Fruit fly (Drosophila melanogaster) whole organism, wandering third instar larva: ENCODE data around the gene Gagr.

Experiments used
- Abd-B ChIP-seq: fragments of >200 bp; optimal IDR thresholded peaks from 2 replicates; lab custom pipeline; 2017; ENCODE audit warnings: missing biosample characterization, missing genetic modification characterization
- CG32264 ChIP-seq: fragments of 200-800 bp; sonication (Bioruptor generic); optimal IDR thresholded peaks from 2 replicates; lab custom pipeline; 2016; ENCODE audit warnings: missing biosample characterization, missing genetic modification characterization
- CG9705 ChIP-seq: fragments of 200-800 bp; sonication (Bioruptor generic); optimal IDR thresholded peaks from 2 replicates; lab custom pipeline; 2018; ENCODE audit warnings: missing biosample characterization, mild to moderate bottlenecking, missing genetic modification characterization
- CrebA ChIP-seq: fragments of 200-800 bp; sonication (Bioruptor generic); optimal IDR thresholded peaks from 2 replicates; lab custom pipeline; 2016; ENCODE audit warnings: missing biosample characterization, mild to moderate bottlenecking, missing genetic modification characterization, borderline replicate concordance
- Dfd ChIP-seq: fragments of >200 bp; optimal IDR thresholded peaks from 2 replicates; lab custom pipeline; 2017; ENCODE audit warnings: missing biosample characterization, missing genetic modification characterization
- Dif ChIP-seq: fragments of 200-275, 200-300 bp; sonication (Bioruptor generic); optimal IDR thresholded peaks from 2 replicates; lab custom pipeline; 2018; ENCODE audit warnings: missing biosample characterization, missing genetic modification characterization; ENCODE audit not compliant: partially characterized antibody
- GATAd ChIP-seq: sonication (Bioruptor generic); optimal IDR thresholded peaks from 2 replicates; lab custom pipeline; 2016; ENCODE audit warnings: missing biosample characterization, missing genetic modification characterization
- HLH106 ChIP-seq: fragments of 200-800 bp; optimal IDR thresholded peaks from 3 replicates; lab custom pipeline; 2019; ENCODE audit warnings: missing biosample characterization, mild to moderate bottlenecking, missing genetic modification characterization, moderate library complexity
- Hnf4 ChIP-seq: fragments of 200-800 bp; sonication (Bioruptor generic); optimal IDR thresholded peaks from 2 replicates; lab custom pipeline; 2016; ENCODE audit warnings: missing biosample characterization, mild to moderate bottlenecking, missing genetic modification characterization
- Hr78 ChIP-seq: fragments of >200 bp; optimal IDR thresholded peaks from 2 replicates; lab custom pipeline; 2017; ENCODE audit warnings: missing biosample characterization, missing genetic modification characterization
- Hr83 ChIP-seq: fragments of 200-300 bp; sonication (Bioruptor generic); optimal IDR thresholded peaks from 2 replicates; lab custom pipeline; 2016; ENCODE audit warnings: missing biosample characterization, mild to moderate bottlenecking, missing genetic modification characterization, moderate library complexity; ENCODE audit not compliant: poor library complexity, severe bottlenecking
- Jra ChIP-seq: sonication (Bioruptor generic); optimal IDR thresholded peaks from 2 replicates; lab custom pipeline; 2016; ENCODE audit warnings: missing biosample characterization, missing genetic modification characterization
- Mio ChIP-seq: sonication (Bioruptor generic); optimal IDR thresholded peaks from 2 replicates; lab custom pipeline; 2016; ENCODE audit warnings: missing biosample characterization, missing genetic modification characterization
- Myc ChIP-seq: fragments of >200 bp; optimal IDR thresholded peaks from 2 replicates; lab custom pipeline; 2017
- N ChIP-seq: fragments of >200 bp; optimal IDR thresholded peaks from 2 replicates; lab custom pipeline; 2018; ENCODE audit warnings: missing biosample characterization, missing external identifiers, missing genetic modification characterization
- OdsH ChIP-seq: fragments of 200-800 bp; sonication (Bioruptor generic); optimal IDR thresholded peaks from 2 replicates; lab custom pipeline; 2016; ENCODE audit warnings: missing biosample characterization, mild to moderate bottlenecking, missing genetic modification characterization
- Rel ChIP-seq, 2 experiments: fragments of 200-800 bp; sonication (Bioruptor generic) in 1 of 2; optimal IDR thresholded peaks; 2 replicates in 1 of 2; 3 replicates in 1 of 2; lab custom pipeline; 2016 to 2019; ENCODE audit warnings: mild to moderate bottlenecking in 2 of 2, missing biosample characterization in 2 of 2, missing genetic modification characterization in 2 of 2, moderate library complexity in 1 of 2
- Sp1 ChIP-seq: fragments of 200-800 bp; sonication (Bioruptor generic); optimal IDR thresholded peaks from 3 replicates; lab custom pipeline; 2019; ENCODE audit warnings: missing biosample characterization, mild to moderate bottlenecking, missing genetic modification characterization, moderate library complexity
- Vsx2 ChIP-seq: fragments of 200-300, 225-300 bp; sonication (Bioruptor generic); optimal IDR thresholded peaks from 2 replicates; lab custom pipeline; 2018; ENCODE audit warnings: missing biosample characterization, missing genetic modification characterization; ENCODE audit not compliant: partially characterized antibody
- br ChIP-seq: fragments of 200-800 bp; sonication (Bioruptor generic); optimal IDR thresholded peaks from 2 replicates; lab custom pipeline; 2016; ENCODE audit warnings: missing biosample characterization, missing genetic modification characterization
- brk ChIP-seq: fragments of 200-800 bp; sonication (Bioruptor generic); optimal IDR thresholded peaks from 2 replicates; lab custom pipeline; 2016; ENCODE audit warnings: missing biosample characterization, mild to moderate bottlenecking, missing genetic modification characterization
- dl ChIP-seq, 2 experiments: fragments of 175-275, 200-275 bp in 1 of 2; fragments of 200-275 bp in 1 of 2; sonication (Bioruptor generic); optimal IDR thresholded peaks; lab custom pipeline; 2018; ENCODE audit warnings: mild to moderate bottlenecking in 2 of 2, missing biosample characterization in 2 of 2, missing genetic modification characterization in 2 of 2, moderate library complexity in 2 of 2; ENCODE audit not compliant: partially characterized antibody in 2 of 2, insufficient read depth in 1 of 2
- dmrt93B ChIP-seq: fragments of 200-800 bp; sonication (Bioruptor generic); optimal IDR thresholded peaks from 2 replicates; lab custom pipeline; 2018; ENCODE audit warnings: missing biosample characterization, mild to moderate bottlenecking, missing genetic modification characterization
- dsf ChIP-seq: sonication (Bioruptor generic); optimal IDR thresholded peaks from 2 replicates; lab custom pipeline; 2016; ENCODE audit warnings: missing biosample characterization, missing genetic modification characterization, borderline replicate concordance
- ey ChIP-seq: fragments of 200-800 bp; sonication (Bioruptor generic); optimal IDR thresholded peaks from 2 replicates; lab custom pipeline; 2016; ENCODE audit warnings: missing biosample characterization, missing genetic modification characterization
- foxo ChIP-seq, 2 experiments: fragments of 200-800 bp; sonication (Bioruptor generic); optimal IDR thresholded peaks; 2 replicates in 1 of 2; 3 replicates in 1 of 2; lab custom pipeline; 2016 to 2017; ENCODE audit warnings: missing biosample characterization in 2 of 2, missing genetic modification characterization in 2 of 2
- fru ChIP-seq: fragments of 200-800 bp; sonication (Bioruptor generic); optimal IDR thresholded peaks from 3 replicates; lab custom pipeline; 2016; ENCODE audit warnings: missing biosample characterization, mild to moderate bottlenecking, missing genetic modification characterization
- h ChIP-seq: fragments of 200-800 bp; sonication (Bioruptor generic); optimal IDR thresholded peaks from 3 replicates; lab custom pipeline; 2016; ENCODE audit warnings: missing biosample characterization, mild to moderate bottlenecking, missing genetic modification characterization
- jim ChIP-seq: fragments of 175-275, 200-325 bp; sonication (Bioruptor generic); optimal IDR thresholded peaks from 2 replicates; lab custom pipeline; 2016; ENCODE audit warnings: missing biosample characterization, mild to moderate bottlenecking, missing genetic modification characterization
- lola ChIP-seq: fragments of >200 bp; optimal IDR thresholded peaks from 2 replicates; lab custom pipeline; 2017; ENCODE audit warnings: missing biosample characterization, missing genetic modification characterization
- pan ChIP-seq: fragments of >200 bp; optimal IDR thresholded peaks from 2 replicates; lab custom pipeline; 2017
- psq ChIP-seq: fragments of 200-800 bp; sonication (Bioruptor generic); optimal IDR thresholded peaks from 3 replicates; lab custom pipeline; 2017; ENCODE audit warnings: missing biosample characterization, mild to moderate bottlenecking, missing genetic modification characterization, moderate library complexity
- rgr ChIP-seq: fragments of 200-800 bp; sonication (Bioruptor generic); optimal IDR thresholded peaks from 3 replicates; lab custom pipeline; 2016; ENCODE audit warnings: missing biosample characterization, mild to moderate bottlenecking, missing genetic modification characterization
- sage ChIP-seq: fragments of 200-800 bp; sonication (Bioruptor generic); optimal IDR thresholded peaks from 2 replicates; lab custom pipeline; 2016; ENCODE audit warnings: missing biosample characterization, mild to moderate bottlenecking, missing genetic modification characterization
- sv ChIP-seq: fragments of 200-800 bp; sonication (Bioruptor generic); optimal IDR thresholded peaks from 3 replicates; lab custom pipeline; 2016; ENCODE audit warnings: missing biosample characterization, missing genetic modification characterization
- tai ChIP-seq: sonication (Bioruptor generic); optimal IDR thresholded peaks from 2 replicates; lab custom pipeline; 2016; ENCODE audit warnings: missing biosample characterization, missing genetic modification characterization
- usp ChIP-seq: fragments of >200 bp; optimal IDR thresholded peaks from 2 replicates; lab custom pipeline; 2017; ENCODE audit warnings: missing biosample characterization, missing genetic modification characterization
- woc ChIP-seq: sonication (Bioruptor generic); optimal IDR thresholded peaks from 2 replicates; lab custom pipeline; 2016; ENCODE audit warnings: missing biosample characterization, mild to moderate bottlenecking, missing genetic modification characterization

Gagr gene

dm6 chr3L:16357860-16358259 is 36.5 kb upstream of the Gagr start:
- TF ChIP-seq Hnf4 (GFP tag; lab: Kevin White, UChicago) (no peak), HLH106 (no peak), psq (GFP tag; lab: Kevin White, UChicago) (no peak), CG32264 (GFP tag; lab: Kevin White, UChicago) (no peak), Mio (GFP tag; lab: Kevin White, UChicago) (no peak), Abd-B (GFP tag; lab: Kevin White, UChicago) (no peak)

- TF ChIP-seq CG9705 (GFP tag; lab: Kevin White, UChicago) (no peak), Dfd (GFP tag; lab: Kevin White, UChicago) (no peak), h (no peak), fru (GFP tag; lab: Kevin White, UChicago) (no peak), br (GFP tag; lab: Kevin White, UChicago) (no peak), dsf (GFP tag; lab: Kevin White, UChicago) (no peak), ey (GFP tag; lab: Kevin White, UChicago) (no peak), Vsx2 (GFP tag; lab: Kevin White, UChicago) (no peak), GATAd (GFP tag; lab: Kevin White, UChicago) (no peak), CrebA (GFP tag; lab: Kevin White, UChicago) (no peak)
- TF ChIP-seq, all 38 proteins: peak for 0
These were observed 35.1 kb upstream of the Gagr start, which contains the start of gene ringer for dm6 chr3L:16359219-16359748. Gene ringer (minus strand): TSS chr3L:16359428.

dm6 chr3L:16359795-16360194 is 34.6 kb upstream of the Gagr start:
- TF ChIP-seq woc (GFP tag; lab: Kevin White, UChicago) (no peak), Hr83 (GFP tag; lab: Kevin White, UChicago) (peak; percentile 1), brk (peak; percentile 1), Mio (GFP tag; lab: Kevin White, UChicago) (no peak), usp (GFP tag; lab: Kevin White, UChicago) (no peak), rgr (peak; percentile 16)

- TF ChIP-seq CG32264 (GFP tag; lab: Kevin White, UChicago) (no peak), N (no peak), brk (no peak), sv (GFP tag; lab: Kevin White, UChicago) (no peak), Hr83 (GFP tag; lab: Kevin White, UChicago) (no peak), OdsH (GFP tag; lab: Kevin White, UChicago) (peak; percentile 59), psq (GFP tag; lab: Kevin White, UChicago) (peak; percentile 53), HLH106 (peak; percentile 74), Myc (no peak), Dfd (GFP tag; lab: Kevin White, UChicago) (no peak), jim (GFP tag; lab: Kevin White, UChicago) (no peak), Dif (GFP tag; lab: Kevin White, UChicago) (no peak), Sp1 (GFP tag; lab: Kevin White, UChicago) (peak; percentile 78), dsf (GFP tag; lab: Kevin White, UChicago) (no peak), h (peak; percentile 69), sage (GFP tag; lab: Kevin White, UChicago) (no peak), rgr (peak; percentile 56), Hr78 (GFP tag; lab: Kevin White, UChicago) (no peak), fru (GFP tag; lab: Kevin White, UChicago) (peak; percentile 73), CrebA (GFP tag; lab: Kevin White, UChicago) (no peak), woc (GFP tag; lab: Kevin White, UChicago) (peak; percentile 35), tai (no peak), lola (GFP tag; lab: Kevin White, UChicago) (no peak), br (GFP tag; lab: Kevin White, UChicago) (peak; percentile 51), foxo (GFP tag; optimal IDR thresholded peaks at IDR 0.05; lab: Kevin White, UChicago) (peak in 1 of 2 experiments; percentile 61), Abd-B (GFP tag; lab: Kevin White, UChicago) (no peak), Jra (GFP tag; lab: Kevin White, UChicago) (no peak), CG9705 (GFP tag; lab: Kevin White, UChicago) (peak; percentile 15), ey (GFP tag; lab: Kevin White, UChicago) (peak; percentile 57), Mio (GFP tag; lab: Kevin White, UChicago) (no peak), Rel (GFP tag; optimal IDR thresholded peaks at IDR 0.05; lab: Kevin White, UChicago) (no peak), Rel (tag; optimal IDR thresholded peaks at IDR 0.05; lab: Kevin White, UChicago) (no peak), GATAd (GFP tag; lab: Kevin White, UChicago) (no peak), pan (lab: Kevin White, UChicago) (no peak), dl (GFP tag; optimal IDR thresholded peaks at IDR 0.05; lab: Kevin White, UChicago; ENCODE audit: insufficient read depth in 1 of 2, partially characterized antibody in 2 of 2) (no peak), Hnf4 (GFP tag; lab: Kevin White, UChicago) (no peak), usp (GFP tag; lab: Kevin White, UChicago) (no peak), dmrt93B (GFP tag; lab: Kevin White, UChicago) (peak; percentile 25), Vsx2 (GFP tag; lab: Kevin White, UChicago) (no peak)
These were observed 33.1 kb upstream of the Gagr start for dm6 chr3L:16361200-16361815.
